Fruit fly (Drosophila melanogaster) whole organism: ENCODE measurements around the gene CG13965.

Experiments used
- Dll ChIP-seq: fragments of >200 bp; optimal IDR thresholded peaks from 2 replicates; lab custom pipeline; 2017
- pan ChIP-seq: fragments of >200 bp; optimal IDR thresholded peaks from 2 replicates; lab custom pipeline; 2017
- psq ChIP-seq: fragments of >200 bp; optimal IDR thresholded peaks from 2 replicates; lab custom pipeline; 2017

- TF ChIP-seq Dll (lab: Kevin White, UChicago) (no peak), pan (lab: Kevin White, UChicago) (no peak), psq (lab: Kevin White, UChicago) (no peak)
These were observed 25.9 kb upstream of the CG13965 start for dm6 chr2L:19987875-19988665.
